Worm (Caenorhabditis elegans) whole organism, L4/young adult: ENCODE results near the gene rev-1.

Experiments
- W03F9.2 ChIP-seq: fragments of 150-350 bp; optimal IDR thresholded peaks from 2 replicates; lab custom pipeline; 2014; ENCODE audit warnings: missing biosample characterization, missing genetic modification characterization
- him-1 ChIP-seq: sonication (generic microtip); optimal IDR thresholded peaks from 2 replicates; lab custom pipeline; 2016; ENCODE audit warnings: missing genotype, missing genetic modification reagents, missing genetic modification characterization, missing compliant biosample characterization

ce11 chrII:7864892-7865291, 35.5 kb upstream of the rev-1 start:
- TF ChIP-seq him-1 (tag; lab: Kevin White, UChicago) (no peak), W03F9.2 (tag; lab: Kevin White, UChicago) (no peak)
